Worm (Caenorhabditis elegans) whole organism, mixed stage, embryonic: ENCODE results near the gene rbmx-2.

ENCODE experiments used
- lsy-2 ChIP-seq: fragments of 150-350 bp; optimal IDR thresholded peaks from 2 replicates; lab custom pipeline; 2014; ENCODE audit warnings: missing biosample characterization, missing genetic modification characterization
- snpc-4 ChIP-seq: fragments of 150-350 bp; optimal IDR thresholded peaks from 2 replicates; lab custom pipeline; 2014; ENCODE audit warnings: missing biosample characterization, missing genetic modification characterization
- zip-8 ChIP-seq: fragments of 150-350 bp; optimal IDR thresholded peaks from 2 replicates; lab custom pipeline; 2014; ENCODE audit warnings: missing biosample characterization, missing genetic modification characterization

DNA sequence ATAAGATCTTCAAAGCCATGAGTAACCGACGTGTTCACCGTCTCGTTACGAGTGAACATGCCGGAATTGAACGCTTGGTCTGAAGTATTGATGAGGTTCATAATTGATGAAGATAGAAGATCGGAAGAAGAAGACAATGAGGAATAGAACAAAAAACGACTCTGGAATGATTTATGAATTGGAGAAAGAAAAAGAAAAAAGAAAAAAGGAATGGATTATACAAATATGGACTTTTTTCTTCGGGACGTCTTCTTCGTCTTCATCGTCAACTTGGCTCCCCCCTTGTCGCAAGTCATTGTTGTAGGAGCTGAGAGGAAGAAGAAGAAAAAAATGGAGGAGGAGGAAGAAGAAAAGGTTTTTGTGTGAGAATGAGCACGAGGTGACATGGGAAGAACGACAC, 30.2 kb upstream of the rbmx-2 start, which contains the start of gene srsy-2:
- no peak for TF ChIP-seq zip-8 (tag; lab: Kevin White, UChicago)
- no peak for TF ChIP-seq lsy-2
- TF ChIP-seq snpc-4 (tag; lab: Kevin White, UChicago): no peak
